Worm (Caenorhabditis elegans) whole organism, young adult: ENCODE measurements around the gene F34D10.9.

Source experiments
- Y79H2A.3 ChIP-seq: fragments of 200-800 bp; sonication (Bioruptor generic); conservative IDR thresholded peaks from 2 replicates; pipeline ENCODE4 v1.3.6; 2022; ENCODE audit warnings: missing genetic modification reagents, missing genetic modification characterization, missing compliant biosample characterization
- ama-1 ChIP-seq, 3 experiments: fragments of 150-350 bp in 1 of 3; sonication (generic microtip) in 2 of 3; optimal IDR thresholded peaks; 2 replicates each; lab custom pipeline; 2014 to 2018; ENCODE audit warnings: missing biosample characterization in 2 of 3, missing genetic modification characterization in 2 of 3, missing genetic modification reagents in 2 of 3
- egl-44 ChIP-seq: fragments of 200-800 bp; sonication (Bioruptor generic); IDR thresholded peaks from 2 replicates; pipeline ENCODE4 v1.3.6; 2022; ENCODE audit warnings: missing genetic modification reagents, missing genetic modification characterization, missing compliant biosample characterization
- lin-54 ChIP-seq: fragments of 200-800 bp; sonication (Bioruptor generic); optimal IDR thresholded peaks from 2 replicates; lab custom pipeline; 2018; ENCODE audit warnings: mild to moderate bottlenecking, missing genetic modification characterization, missing compliant biosample characterization
- pha-4 ChIP-seq: fragments of 150-350 bp; sonication (generic microtip); optimal IDR thresholded peaks from 2 replicates; lab custom pipeline; 2014; ENCODE audit warnings: missing biosample characterization, missing genetic modification reagents, missing genetic modification characterization
- unc-62 ChIP-seq: fragments of 150-350 bp; optimal IDR thresholded peaks from 2 replicates; lab custom pipeline; 2014; ENCODE audit warnings: missing biosample characterization, missing genetic modification reagents, missing genetic modification characterization

ce11 chrIII:3677378-3677777, 52.0 kb downstream of the F34D10.9 start:
- TF ChIP-seq Y79H2A.3 (GFP tag; lab: Robert Waterston, UW), result no peak
- no peak for TF ChIP-seq unc-62 (GFP tag; lab: Kevin White, UChicago)
- no peak for TF ChIP-seq ama-1 (optimal IDR thresholded peaks at IDR 0.05; lab: Kevin White, UChicago)
- TF ChIP-seq ama-1 (GFP tag; optimal IDR thresholded peaks at IDR 0.05; lab: Kevin White, UChicago), result no peak
- TF ChIP-seq lin-54, result no peak
- TF ChIP-seq pha-4, result no peak
- TF ChIP-seq egl-44, result no peak
